Worm (Caenorhabditis elegans) whole organism, L4 larva: Measurements from ENCODE around the gene Y38H6C.25.

ENCODE experiments used
- aly-2 ChIP-seq: sonication (generic microtip); optimal IDR thresholded peaks from 2 replicates; lab custom pipeline; 2018; ENCODE audit warnings: missing biosample characterization, missing genetic modification characterization
- daf-8 ChIP-seq: fragments of 200-800 bp; sonication (Bioruptor generic); IDR thresholded peaks from 2 replicates; pipeline ENCODE4 v1.3.6; 2022; ENCODE audit warnings: missing genetic modification characterization, missing compliant biosample characterization
- gei-8 ChIP-seq: fragments of 200-800 bp; sonication (Bioruptor generic); optimal IDR thresholded peaks from 2 replicates; lab custom pipeline; 2018; ENCODE audit warnings: mild to moderate bottlenecking, missing genetic modification characterization, missing compliant biosample characterization
- lin-15B ChIP-seq: fragments of 150-350 bp; sonication (generic microtip); optimal IDR thresholded peaks from 3 replicates; lab custom pipeline; 2014; ENCODE audit warnings: missing biosample characterization, missing genetic modification characterization
- mdt-29 ChIP-seq: fragments of 200-800 bp; sonication (Bioruptor generic); IDR thresholded peaks from 2 replicates; pipeline ENCODE4 v1.3.6; 2022; ENCODE audit warnings: missing genetic modification reagents, missing genetic modification characterization, missing compliant biosample characterization
- php-3 ChIP-seq: fragments of 200-800 bp; sonication (Bioruptor generic); IDR thresholded peaks from 2 replicates; pipeline ENCODE4 v1.3.6; 2022; ENCODE audit warnings: missing genetic modification reagents, missing genetic modification characterization, missing compliant biosample characterization
- unc-39 ChIP-seq: sonication (generic microtip); optimal IDR thresholded peaks from 2 replicates; lab custom pipeline; 2017; ENCODE audit warnings: missing biosample characterization, missing genetic modification characterization

DNA sequence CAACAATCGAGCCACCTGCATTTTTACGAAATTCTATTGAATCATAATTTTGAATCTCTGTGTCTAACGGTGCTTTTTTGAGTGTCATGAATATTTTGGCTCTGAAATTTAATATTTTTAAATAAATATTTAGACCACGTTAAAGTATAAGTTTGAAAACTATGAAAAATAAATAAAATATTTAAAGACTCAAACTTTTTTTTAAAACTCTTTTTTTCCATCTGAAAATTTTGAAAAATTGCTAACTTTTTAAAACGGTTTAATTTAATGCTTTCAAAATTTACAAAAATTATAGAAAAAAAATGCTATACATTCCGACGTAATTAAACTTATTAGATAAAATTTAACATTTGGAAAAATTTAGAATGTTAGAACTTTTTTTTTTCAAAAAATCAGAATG lies 25.1 kb downstream of the Y38H6C.25 start, which contains the start of gene slc-36.3:
- no peak for TF ChIP-seq lin-15B
- TF ChIP-seq unc-39 (tag; lab: Kevin White, UChicago), result no peak
- no peak for TF ChIP-seq aly-2 (tag; lab: Kevin White, UChicago)
- TF ChIP-seq mdt-29 (GFP tag; lab: Robert Waterston, UW), result no peak
- TF ChIP-seq php-3, result no peak
- no peak for TF ChIP-seq daf-8
- no peak for TF ChIP-seq gei-8 (GFP tag; lab: Kevin White, UChicago)
